Fruit fly (Drosophila melanogaster): ENCODE data around the gene CG15531.

The CG15531 gene

DNA sequence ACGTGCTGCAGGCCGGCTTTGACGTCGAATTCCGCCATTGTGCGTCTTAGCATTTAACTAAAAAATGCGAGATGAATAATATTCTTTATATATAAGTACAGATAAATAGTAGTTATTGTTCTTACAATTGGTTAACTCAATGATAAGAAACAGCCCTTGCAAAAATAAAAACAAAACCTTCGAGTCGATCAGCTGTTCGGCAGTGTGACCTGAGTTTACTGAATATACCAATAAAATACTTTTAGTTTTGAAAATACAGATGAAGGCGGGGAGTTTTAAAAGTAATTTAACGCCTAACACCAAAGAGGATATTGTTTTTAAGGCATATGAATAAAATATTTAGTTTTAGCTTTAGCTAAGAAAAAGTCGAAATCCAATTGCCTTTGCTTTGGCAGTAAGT is 18.5 kb downstream of the CG15531 start, which contains the start of the genes CG1983 and CG15530:
CG1983 (minus strand) TSS at position 207 of the 400 bp plus-strand sequence.
CG15530 (plus strand) TSS at position 384 of the 400 bp plus-strand sequence.
- no peak for TF ChIP-seq CG17801 (GFP tag; optimal IDR thresholded peaks at IDR 0.05; ENCODE audit: partially characterized antibody)

DNA sequence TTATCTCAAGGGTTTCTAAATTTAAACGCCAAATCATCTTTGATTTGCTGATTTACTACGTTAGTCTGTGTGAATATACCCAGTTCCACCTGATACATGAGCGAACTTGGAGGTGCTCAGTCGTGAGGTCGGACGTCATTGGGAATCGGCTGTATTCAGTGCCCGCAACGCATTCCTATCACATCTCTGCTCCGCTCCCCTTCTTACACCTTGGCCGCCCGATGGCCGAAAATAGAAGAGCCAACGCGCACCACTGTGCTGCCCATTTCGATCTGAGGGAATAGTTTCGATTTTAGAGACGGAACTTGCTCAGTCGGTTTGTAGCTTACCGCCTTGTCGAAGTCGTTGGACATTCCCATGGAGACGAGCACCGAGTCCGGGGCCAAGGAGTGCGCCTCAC is 19.7 kb downstream of the CG15531 start:
- no peak for TF ChIP-seq CG17801 (GFP tag; optimal IDR thresholded peaks at IDR 0.05; ENCODE audit: partially characterized antibody)

DNA sequence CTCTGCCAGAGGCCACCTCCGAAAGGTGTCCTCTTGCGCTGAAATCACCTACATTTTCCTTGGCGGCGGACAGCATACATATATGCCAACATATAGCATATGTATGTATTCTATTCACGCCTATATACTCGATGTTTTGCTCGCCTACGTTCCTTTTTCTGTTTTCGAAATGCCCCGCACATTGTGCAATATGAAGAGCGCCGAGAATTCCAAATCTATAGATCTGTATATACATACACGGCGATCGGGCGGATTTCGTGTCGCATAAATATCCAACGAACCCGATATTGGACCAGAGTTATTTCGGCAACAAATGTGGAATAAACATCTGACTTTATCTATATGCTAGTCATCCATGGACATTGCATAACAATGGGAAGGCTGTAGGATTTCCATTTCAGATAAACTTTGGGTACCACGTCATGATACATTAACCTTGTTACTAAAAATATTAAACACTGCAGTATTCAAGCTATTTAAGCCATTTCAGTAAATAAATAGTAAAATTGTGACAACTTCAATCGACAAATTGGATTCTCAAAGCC is 20.9 kb downstream of the CG15531 start:
- TF ChIP-seq CG17801 (GFP tag; optimal IDR thresholded peaks at IDR 0.05; ENCODE audit: partially characterized antibody) = no peak

DNA sequence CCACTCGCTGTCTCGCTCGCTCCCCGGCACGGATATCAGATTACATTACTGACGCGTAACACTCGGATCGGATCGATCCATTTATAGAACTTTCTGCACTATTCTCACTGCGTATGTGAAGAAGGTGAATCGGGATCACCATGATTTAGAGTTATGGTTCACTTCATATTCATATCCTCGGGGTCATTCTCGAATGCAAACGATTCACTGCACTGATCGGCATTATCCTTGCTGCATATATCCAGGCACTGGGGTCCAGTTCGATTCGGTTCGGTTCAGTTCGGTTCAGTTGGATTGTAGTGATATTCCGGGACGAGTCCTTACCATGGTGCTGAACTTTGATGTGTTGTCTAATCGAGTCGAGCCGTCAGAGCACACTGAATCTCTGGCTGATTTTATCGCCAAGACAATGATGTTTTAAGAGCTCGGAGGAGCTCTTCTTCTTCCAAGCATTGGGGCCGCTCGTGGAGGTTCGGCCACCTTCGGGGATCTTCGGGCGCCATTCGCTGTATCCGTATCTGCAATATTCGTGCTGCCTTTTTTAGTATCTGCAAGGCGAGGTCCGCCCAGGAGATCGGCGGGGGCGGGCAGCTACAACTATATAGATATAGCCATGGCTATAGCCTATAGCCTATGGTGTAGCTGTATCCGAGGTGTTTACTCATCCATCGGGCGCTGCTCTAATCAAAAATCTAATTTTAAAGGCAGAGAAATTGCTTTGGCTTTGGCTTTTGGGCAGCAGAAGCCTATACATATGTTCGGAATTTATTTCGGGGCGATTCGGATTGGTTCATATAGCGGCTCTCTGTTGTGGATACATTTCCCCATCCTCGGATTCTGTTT is 21.6 kb downstream of the CG15531 start, which contains the start of gene Mlc2:
Mlc2 (minus strand) TSS at position 392 of the 843 bp plus-strand sequence.
- no peak for TF ChIP-seq CG17801 (GFP tag; optimal IDR thresholded peaks at IDR 0.05; ENCODE audit: partially characterized antibody)

DNA sequence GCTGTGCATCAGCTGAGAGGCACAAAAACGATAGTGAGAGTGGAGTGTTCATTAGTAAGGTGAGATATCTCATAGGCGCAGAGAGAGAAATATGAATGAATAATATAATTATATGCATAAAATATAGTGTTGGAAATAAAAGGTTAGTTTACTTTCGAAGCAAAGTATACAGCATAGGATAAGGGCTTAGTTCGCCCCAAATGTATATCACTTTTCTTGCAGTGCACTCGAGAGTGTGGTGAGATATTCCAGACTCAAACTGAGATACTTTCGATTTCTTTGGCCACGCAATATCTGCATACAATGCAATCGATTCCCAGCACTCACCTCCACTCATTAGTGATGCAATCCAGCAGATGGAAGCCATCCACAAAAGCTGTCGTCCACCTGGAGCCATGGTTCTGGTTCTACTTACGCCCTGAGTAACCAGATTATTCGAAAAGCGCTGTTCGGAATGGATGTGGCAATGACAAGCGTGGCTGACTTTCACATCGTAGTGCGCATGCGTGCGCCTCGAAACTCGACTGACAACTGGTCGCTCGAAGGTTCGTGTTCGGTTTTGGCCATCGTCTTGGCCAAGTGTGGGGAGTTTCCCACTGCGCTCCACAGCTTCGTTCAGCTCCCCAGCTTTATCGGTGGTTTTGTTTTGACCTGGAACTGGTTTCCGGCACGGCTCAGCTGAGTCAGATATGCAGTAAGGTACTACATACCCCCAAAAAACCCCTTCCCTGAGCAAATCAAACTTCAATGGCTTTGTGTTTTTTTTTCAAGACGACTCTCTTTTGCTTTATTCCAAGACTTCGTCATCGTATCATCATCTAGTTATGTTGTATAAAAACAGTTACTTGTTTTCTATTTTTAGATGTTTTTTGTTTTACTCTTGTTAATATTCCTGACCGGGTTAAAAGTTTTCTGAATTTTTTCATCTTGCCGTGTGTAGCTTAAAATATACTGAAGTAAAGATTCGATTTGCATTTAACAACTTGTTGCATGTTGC is 25.1 kb downstream of the CG15531 start, which contains the start of gene Rsod:
Rsod (minus strand) TSS at position 537 of the 997 bp plus-strand sequence.
- TF ChIP-seq CG17801 (GFP tag; optimal IDR thresholded peaks at IDR 0.05; ENCODE audit: partially characterized antibody) = no peak

- TF ChIP-seq CG17801 (GFP tag; optimal IDR thresholded peaks at IDR 0.05; ENCODE audit: partially characterized antibody) = no peak
These were observed 29.8 kb downstream of the CG15531 start, which contains the start of gene VhaAC45RP for dm6 chr3R:30166159-30166784. Gene VhaAC45RP, minus strand, starts transcription at chr3R:30166419.

DNA sequence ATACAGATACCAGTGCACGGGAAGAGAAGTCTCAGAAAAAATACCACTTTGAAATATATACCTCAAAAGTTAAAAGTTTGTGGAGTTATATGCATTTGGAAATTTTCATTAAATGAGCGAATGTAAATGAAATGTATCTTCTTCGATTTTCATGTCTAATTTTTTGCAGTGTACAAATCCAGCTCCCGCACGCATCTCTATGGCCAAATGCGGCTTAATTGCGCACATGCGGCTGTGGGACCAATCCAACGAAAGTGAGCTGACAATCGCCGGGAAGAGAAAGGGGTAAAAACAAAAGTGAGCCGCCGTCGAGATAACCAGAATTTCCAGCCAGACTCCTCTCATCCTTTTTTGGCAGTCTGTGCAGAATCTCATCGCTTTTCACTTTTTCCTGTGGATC is 31.9 kb downstream of the CG15531 start:
- no peak for TF ChIP-seq CG17801 (GFP tag; optimal IDR thresholded peaks at IDR 0.05; ENCODE audit: partially characterized antibody)

DNA sequence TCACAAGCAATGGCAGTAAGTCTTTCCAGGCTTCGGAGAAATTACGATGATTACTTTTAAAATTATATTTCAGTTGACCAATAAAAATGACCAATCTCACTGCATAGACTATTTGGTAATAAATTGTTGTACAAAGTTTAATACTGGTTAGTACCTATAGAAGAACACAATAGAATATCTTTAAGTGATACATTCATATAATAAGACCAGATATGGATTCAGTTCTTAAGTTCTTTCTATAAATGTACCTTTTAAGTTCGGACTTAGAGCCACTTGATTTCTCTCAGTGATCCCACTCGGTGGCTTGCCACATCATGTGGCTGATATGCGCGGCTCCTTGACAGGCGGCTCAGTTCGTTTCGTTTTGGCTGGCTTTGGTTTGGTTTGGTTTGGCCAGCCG is 32.8 kb downstream of the CG15531 start:
- no peak for TF ChIP-seq CG17801 (GFP tag; optimal IDR thresholded peaks at IDR 0.05; ENCODE audit: partially characterized antibody)

- TF ChIP-seq CG17801 (GFP tag; optimal IDR thresholded peaks at IDR 0.05; ENCODE audit: partially characterized antibody) = no peak
These were observed 35.6 kb downstream of the CG15531 start, which contains the start of gene CG11498 for dm6 chr3R:30160312-30160942. Gene CG11498, minus strand, starts transcription at chr3R:30160473.

- TF ChIP-seq CG17801 (GFP tag; optimal IDR thresholded peaks at IDR 0.05; ENCODE audit: partially characterized antibody) = no peak
These were observed 42.2 kb downstream of the CG15531 start for dm6 chr3R:30153864-30154263.

- TF ChIP-seq CG17801 (GFP tag; optimal IDR thresholded peaks at IDR 0.05; ENCODE audit: partially characterized antibody) = peak; percentile 36
These were observed 44.5 kb downstream of the CG15531 start, which contains the start of gene CG15529 for dm6 chr3R:30151300-30152109. Gene CG15529, plus strand, starts transcription at chr3R:30152059.

DNA sequence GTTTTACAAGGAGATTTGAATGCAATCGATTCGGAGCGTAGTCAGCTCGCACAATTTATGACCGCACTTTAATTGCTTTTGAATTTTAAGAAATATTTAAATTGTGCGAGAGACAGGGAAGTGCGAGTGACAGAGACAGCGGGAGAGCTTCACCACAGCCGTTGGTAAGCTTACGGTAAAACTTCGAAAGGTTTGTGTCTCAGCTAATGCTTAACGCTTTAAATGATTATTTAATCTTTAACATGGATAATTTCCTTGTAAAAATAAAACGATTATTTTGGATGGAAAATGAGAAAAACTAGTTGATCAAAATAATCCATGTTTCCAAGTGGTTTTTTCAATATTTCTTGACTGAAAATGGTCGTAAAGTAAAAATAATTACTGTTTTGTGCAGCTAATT is 45.4 kb downstream of the CG15531 start:
- no peak for TF ChIP-seq CG17801 (GFP tag; optimal IDR thresholded peaks at IDR 0.05; ENCODE audit: partially characterized antibody)

DNA sequence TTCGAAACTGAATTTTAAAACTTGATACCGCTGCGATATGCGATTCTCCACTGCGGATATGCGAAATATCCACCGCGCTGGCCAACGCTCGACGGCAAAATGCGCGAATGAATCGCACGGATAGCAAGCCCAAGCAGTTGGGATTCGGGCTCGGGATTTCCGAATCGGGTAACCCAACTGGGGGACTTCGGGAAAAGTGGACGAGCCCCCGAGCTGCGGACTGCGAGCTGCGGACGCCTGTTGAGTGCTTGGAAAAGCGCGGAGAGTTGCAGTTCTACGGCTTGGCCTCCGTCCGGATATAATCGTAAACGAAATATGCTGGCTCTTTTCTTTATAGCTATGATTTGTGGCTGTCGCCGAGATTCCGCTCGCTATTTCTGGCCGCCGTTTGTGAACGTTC is 46.5 kb downstream of the CG15531 start, which contains the start of gene AdoR:
AdoR (minus strand) TSS at position 101 of the 400 bp plus-strand sequence.
- no peak for TF ChIP-seq CG17801 (GFP tag; optimal IDR thresholded peaks at IDR 0.05; ENCODE audit: partially characterized antibody)
